Fruit fly (Drosophila melanogaster): ENCODE measurements around the gene myo.

DNA sequence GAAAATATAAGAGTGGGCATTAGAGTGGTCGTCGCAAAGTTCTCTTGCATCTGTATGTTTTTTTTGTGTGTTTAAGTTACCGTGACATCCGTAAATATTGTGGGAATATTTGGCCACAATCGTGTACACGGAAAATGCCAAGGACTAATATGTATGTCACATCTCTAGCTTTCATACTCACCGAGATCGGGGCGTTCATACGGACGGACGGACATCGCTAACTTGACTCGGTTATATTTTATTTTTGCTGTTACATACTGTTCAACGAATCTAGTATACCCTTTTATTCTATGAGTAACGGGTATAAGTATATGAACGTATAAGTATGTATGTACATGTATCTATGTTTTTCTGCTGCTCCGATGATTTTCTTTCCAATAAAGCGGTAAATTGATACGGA lies 13.9 kb upstream of the myo start:
- TF ChIP-seq sim (GFP tag; IDR thresholded peaks at IDR 0.05) = no peak
- TF ChIP-seq ken (GFP tag; IDR thresholded peaks at IDR 0.05) = no peak
- no peak for TF ChIP-seq knrl (GFP tag; IDR thresholded peaks at IDR 0.05; ENCODE audit: partially characterized antibody)
- TF ChIP-seq CG8478 (optimal IDR thresholded peaks at IDR 0.05) = no peak
- no peak for TF ChIP-seq CG2199 (GFP tag; IDR thresholded peaks at IDR 0.05)
- TF ChIP-seq CHES-1-like (GFP tag; optimal IDR thresholded peaks at IDR 0.05) = no peak
- TF ChIP-seq CG9876 (GFP tag; optimal IDR thresholded peaks at IDR 0.05) = no peak
- TF ChIP-seq CG42726 (GFP tag; IDR thresholded peaks at IDR 0.05; ENCODE audit: partially characterized antibody) = no peak
- no peak for TF ChIP-seq CG7987 (GFP tag; optimal IDR thresholded peaks at IDR 0.05)
- TF ChIP-seq lov (optimal IDR thresholded peaks at IDR 0.05) = no peak
- TF ChIP-seq lov (GFP tag; IDR thresholded peaks at IDR 0.05) = no peak
